Fruit fly (Drosophila melanogaster) whole organism, embryonic: ENCODE measurements around the gene fkh.

ENCODE experiments used
- Atf-2 ChIP-seq: fragments of 200-800 bp; sonication (Bioruptor generic); optimal IDR thresholded peaks from 2 replicates; lab custom pipeline; 2016; ENCODE audit warnings: missing biosample characterization, missing genetic modification characterization
- Bteb2 ChIP-seq: fragments of 200-800 bp; sonication (Bioruptor generic); optimal IDR thresholded peaks from 2 replicates; lab custom pipeline; 2016; ENCODE audit warnings: missing biosample characterization, missing genetic modification characterization
- C15 ChIP-seq: fragments of 200-800 bp; sonication (Bioruptor generic); IDR thresholded peaks from 3 replicates; pipeline ENCODE4 v1.3.6; 2022; ENCODE audit warnings: missing biosample characterization, missing genetic modification characterization
- CG11398 ChIP-seq: fragments of 200-800 bp; sonication (Bioruptor generic); optimal IDR thresholded peaks from 2 replicates; lab custom pipeline; 2016; ENCODE audit warnings: missing biosample characterization, missing genetic modification characterization
- CG12391 ChIP-seq: fragments of 200-800 bp; sonication (Bioruptor generic); optimal IDR thresholded peaks from 3 replicates; lab custom pipeline; 2018; ENCODE audit warnings: missing biosample characterization, mild to moderate bottlenecking, missing genetic modification characterization, moderate library complexity
- CG14860 ChIP-seq: fragments of 200-800 bp; sonication (Bioruptor generic); IDR thresholded peaks from 3 replicates; pipeline ENCODE4 v1.3.6; 2022; ENCODE audit warnings: missing biosample characterization, missing genetic modification characterization; ENCODE audit not compliant: partially characterized antibody
- CG17912 ChIP-seq: fragments of 200-800 bp; sonication (Bioruptor generic); optimal IDR thresholded peaks from 2 replicates; lab custom pipeline; 2018; ENCODE audit warnings: missing biosample characterization, mild to moderate bottlenecking, missing genetic modification characterization
- CG2712 ChIP-seq: fragments of 200-800 bp; optimal IDR thresholded peaks from 3 replicates; lab custom pipeline; 2019; ENCODE audit warnings: missing biosample characterization, mild to moderate bottlenecking, missing genetic modification characterization, moderate library complexity
- CG6272 ChIP-seq: fragments of 200-800 bp; sonication (Bioruptor generic); IDR thresholded peaks from 2 replicates; pipeline ENCODE4 v1.3.6; 2022; ENCODE audit warnings: missing biosample characterization, missing genetic modification characterization
- CG6689 ChIP-seq: fragments of 200-800 bp; sonication (Bioruptor generic); IDR thresholded peaks from 2 replicates; pipeline ENCODE4 v1.3.6; 2022; ENCODE audit warnings: missing biosample characterization, missing genetic modification characterization
- CG6791 ChIP-seq: fragments of 200-800 bp; sonication (Bioruptor generic); IDR thresholded peaks from 3 replicates; pipeline ENCODE4 v1.3.6; 2022; ENCODE audit warnings: missing biosample characterization, missing genetic modification characterization; ENCODE audit not compliant: partially characterized antibody
- CG7372 ChIP-seq: fragments of 200-800 bp; sonication (Bioruptor generic); IDR thresholded peaks from 2 replicates; pipeline ENCODE4 v1.3.6; 2022; ENCODE audit warnings: missing biosample characterization, missing genetic modification characterization
- CG7556 ChIP-seq: fragments of 200-800 bp; sonication (Bioruptor generic); optimal IDR thresholded peaks from 2 replicates; lab custom pipeline; 2017; ENCODE audit warnings: missing biosample characterization, mild to moderate bottlenecking, missing genetic modification characterization
- CG8281 ChIP-seq: fragments of 200-800 bp; sonication (Bioruptor generic); optimal IDR thresholded peaks from 2 replicates; lab custom pipeline; 2018; ENCODE audit warnings: missing biosample characterization, mild to moderate bottlenecking, missing genetic modification characterization, moderate library complexity
- CG9609 ChIP-seq: fragments of 200-800 bp; sonication (Bioruptor generic); optimal IDR thresholded peaks from 3 replicates; lab custom pipeline; 2016; ENCODE audit warnings: missing biosample characterization, missing genetic modification characterization
- CkIIα-i1 ChIP-seq: fragments of 200-800 bp; sonication (Bioruptor generic); IDR thresholded peaks from 2 replicates; pipeline ENCODE4 v1.3.6; 2022; ENCODE audit warnings: missing biosample characterization, missing genetic modification characterization
- Dek ChIP-seq: fragments of 200-800 bp; sonication (Bioruptor generic); optimal IDR thresholded peaks from 3 replicates; lab custom pipeline; 2019; ENCODE audit warnings: missing biosample characterization, mild to moderate bottlenecking, missing genetic modification characterization, moderate library complexity
- Elba2 ChIP-seq: fragments of 200-800 bp; sonication (Bioruptor generic); optimal IDR thresholded peaks from 3 replicates; lab custom pipeline; 2016; ENCODE audit warnings: missing biosample characterization, missing genetic modification characterization
- Ets65A ChIP-seq: fragments of 200-800 bp; sonication (Bioruptor generic); peaks from one replicate; lab custom pipeline; 2016; ENCODE audit warnings: missing biosample characterization, missing genetic modification characterization
- Fer1 ChIP-seq: fragments of 200-800 bp; sonication (Bioruptor generic); optimal IDR thresholded peaks from 2 replicates; lab custom pipeline; 2017; ENCODE audit warnings: missing biosample characterization, mild to moderate bottlenecking, missing genetic modification characterization
- Hey ChIP-seq: fragments of 200-800 bp; sonication (Bioruptor generic); optimal IDR thresholded peaks from 3 replicates; lab custom pipeline; 2018; ENCODE audit warnings: missing biosample characterization, mild to moderate bottlenecking, missing genetic modification characterization
- NFAT ChIP-seq: fragments of 200-800 bp; sonication (Bioruptor generic); IDR thresholded peaks from 2 replicates; pipeline ENCODE4 v1.3.6; 2022; ENCODE audit warnings: missing biosample characterization, missing genetic modification characterization
- Nf-YB ChIP-seq: fragments of 200-800 bp; sonication (Bioruptor generic); optimal IDR thresholded peaks from 3 replicates; lab custom pipeline; 2019; ENCODE audit warnings: missing biosample characterization, mild to moderate bottlenecking, missing genetic modification characterization, moderate library complexity
- Nf-YC ChIP-seq: fragments of 200-800 bp; optimal IDR thresholded peaks from 3 replicates; lab custom pipeline; 2019; ENCODE audit warnings: missing biosample characterization, mild to moderate bottlenecking, missing genetic modification characterization, moderate library complexity
- Oaz ChIP-seq: fragments of 200-800 bp; sonication (Bioruptor generic); IDR thresholded peaks from 2 replicates; pipeline ENCODE4 v1.3.6; 2022; ENCODE audit warnings: missing biosample characterization, missing genetic modification characterization
- Opbp ChIP-seq: fragments of 200-800 bp; sonication (Bioruptor generic); IDR thresholded peaks from 3 replicates; pipeline ENCODE4 v1.3.6; 2022; ENCODE audit warnings: missing biosample characterization, missing genetic modification characterization; ENCODE audit not compliant: partially characterized antibody
- Spps ChIP-seq: fragments of 200-800 bp; sonication (Bioruptor generic); optimal IDR thresholded peaks from 2 replicates; lab custom pipeline; 2018; ENCODE audit warnings: missing biosample characterization, mild to moderate bottlenecking, missing genetic modification characterization
- Sry-β ChIP-seq: fragments of 200-800 bp; sonication (Bioruptor generic); optimal IDR thresholded peaks from 2 replicates; lab custom pipeline; 2018; ENCODE audit warnings: missing biosample characterization, mild to moderate bottlenecking, missing genetic modification characterization, moderate library complexity
- az2 ChIP-seq: fragments of 200-800 bp; sonication (Bioruptor generic); optimal IDR thresholded peaks from 3 replicates; lab custom pipeline; 2016; ENCODE audit warnings: missing biosample characterization, missing genetic modification characterization
- bab2 ChIP-seq: fragments of 200-800 bp; sonication (Bioruptor generic); optimal IDR thresholded peaks from 2 replicates; lab custom pipeline; 2016; ENCODE audit warnings: missing biosample characterization, missing genetic modification characterization
- crol ChIP-seq: fragments of 200-800 bp; sonication (Bioruptor generic); IDR thresholded peaks from 2 replicates; pipeline ENCODE4 v1.3.6; 2022; ENCODE audit warnings: missing biosample characterization, missing genetic modification characterization
- cwo ChIP-seq: fragments of 200-800 bp; sonication (Bioruptor generic); optimal IDR thresholded peaks from 3 replicates; lab custom pipeline; 2017; ENCODE audit warnings: missing biosample characterization, missing genetic modification characterization, mild to moderate bottlenecking, moderate library complexity, missing genetic modification reagents
- dmrt11E ChIP-seq: fragments of 200-800 bp; sonication (Bioruptor generic); optimal IDR thresholded peaks from 3 replicates; lab custom pipeline; 2018; ENCODE audit warnings: missing biosample characterization, mild to moderate bottlenecking, missing genetic modification characterization, moderate library complexity
- dmrt99B ChIP-seq: fragments of 200-800 bp; sonication (Bioruptor generic); optimal IDR thresholded peaks from 2 replicates; lab custom pipeline; 2018; ENCODE audit warnings: missing biosample characterization, mild to moderate bottlenecking, missing genetic modification characterization, moderate library complexity
- fd3F ChIP-seq: fragments of 200-800 bp; sonication (Bioruptor generic); optimal IDR thresholded peaks from 2 replicates; lab custom pipeline; 2018; ENCODE audit warnings: missing biosample characterization, mild to moderate bottlenecking, missing genetic modification characterization, moderate library complexity
- gsb-n ChIP-seq: fragments of 200-800 bp; sonication (Bioruptor generic); optimal IDR thresholded peaks from 3 replicates; lab custom pipeline; 2018; ENCODE audit warnings: missing biosample characterization, mild to moderate bottlenecking, missing genetic modification characterization
- inv ChIP-seq: fragments of 200-800 bp; sonication (Bioruptor generic); IDR thresholded peaks from 2 replicates; pipeline ENCODE4 v1.3.6; 2022; ENCODE audit warnings: missing biosample characterization, missing genetic modification characterization; ENCODE audit not compliant: partially characterized antibody
- oc ChIP-seq: fragments of 200-800 bp; sonication (Bioruptor generic); optimal IDR thresholded peaks from 2 replicates; lab custom pipeline; 2018; ENCODE audit warnings: missing biosample characterization, mild to moderate bottlenecking, missing genetic modification characterization, moderate library complexity
- phol ChIP-seq: fragments of 200-800 bp; sonication (Bioruptor generic); optimal IDR thresholded peaks from 3 replicates; lab custom pipeline; 2018; ENCODE audit warnings: missing biosample characterization, mild to moderate bottlenecking, missing genetic modification characterization, moderate library complexity
- pnt ChIP-seq: fragments of 200-800 bp; sonication (Bioruptor generic); optimal IDR thresholded peaks from 3 replicates; lab custom pipeline; 2016; ENCODE audit warnings: missing biosample characterization, missing genetic modification characterization
- pros ChIP-seq: fragments of 200-800 bp; sonication (Bioruptor generic); optimal IDR thresholded peaks from 3 replicates; lab custom pipeline; 2019; ENCODE audit warnings: missing biosample characterization, mild to moderate bottlenecking, missing genetic modification characterization, moderate library complexity
- run ChIP-seq: fragments of 200-800 bp; sonication (Bioruptor generic); optimal IDR thresholded peaks from 3 replicates; lab custom pipeline; 2018; ENCODE audit warnings: missing biosample characterization, mild to moderate bottlenecking, missing genetic modification characterization
- sens ChIP-seq: fragments of 200-800 bp; sonication (Bioruptor generic); peaks from one replicate; lab custom pipeline; 2016; ENCODE audit warnings: missing biosample characterization, missing genetic modification characterization
- sima ChIP-seq: fragments of 200-800 bp; sonication (Bioruptor generic); optimal IDR thresholded peaks from 2 replicates; lab custom pipeline; 2016; ENCODE audit warnings: missing biosample characterization, missing genetic modification characterization
- tio ChIP-seq: fragments of 200-800 bp; sonication (Bioruptor generic); optimal IDR thresholded peaks from 2 replicates; lab custom pipeline; 2017; ENCODE audit warnings: missing biosample characterization, missing genetic modification characterization, inconsistent platforms
- ttk ChIP-seq: fragments of 200-800 bp; sonication (Bioruptor generic); IDR thresholded peaks from 2 replicates; pipeline ENCODE4 v2.1.2; 2022; ENCODE audit warnings: missing biosample characterization, missing genetic modification characterization
- wdn ChIP-seq: fragments of 200-800 bp; sonication (Bioruptor generic); IDR thresholded peaks from 2 replicates; pipeline ENCODE4 v1.3.6; 2022; ENCODE audit warnings: missing biosample characterization, missing genetic modification characterization
- wor ChIP-seq: fragments of 200-800 bp; sonication (Bioruptor generic); IDR thresholded peaks from 2 replicates; pipeline ENCODE4 v1.3.6; 2022; ENCODE audit warnings: missing biosample characterization, missing genetic modification characterization
- z ChIP-seq: fragments of 200-800 bp; sonication (Bioruptor generic); IDR thresholded peaks from 3 replicates; pipeline ENCODE4 v1.3.6; 2022; ENCODE audit warnings: missing biosample characterization, missing genetic modification characterization

The fkh gene

DNA sequence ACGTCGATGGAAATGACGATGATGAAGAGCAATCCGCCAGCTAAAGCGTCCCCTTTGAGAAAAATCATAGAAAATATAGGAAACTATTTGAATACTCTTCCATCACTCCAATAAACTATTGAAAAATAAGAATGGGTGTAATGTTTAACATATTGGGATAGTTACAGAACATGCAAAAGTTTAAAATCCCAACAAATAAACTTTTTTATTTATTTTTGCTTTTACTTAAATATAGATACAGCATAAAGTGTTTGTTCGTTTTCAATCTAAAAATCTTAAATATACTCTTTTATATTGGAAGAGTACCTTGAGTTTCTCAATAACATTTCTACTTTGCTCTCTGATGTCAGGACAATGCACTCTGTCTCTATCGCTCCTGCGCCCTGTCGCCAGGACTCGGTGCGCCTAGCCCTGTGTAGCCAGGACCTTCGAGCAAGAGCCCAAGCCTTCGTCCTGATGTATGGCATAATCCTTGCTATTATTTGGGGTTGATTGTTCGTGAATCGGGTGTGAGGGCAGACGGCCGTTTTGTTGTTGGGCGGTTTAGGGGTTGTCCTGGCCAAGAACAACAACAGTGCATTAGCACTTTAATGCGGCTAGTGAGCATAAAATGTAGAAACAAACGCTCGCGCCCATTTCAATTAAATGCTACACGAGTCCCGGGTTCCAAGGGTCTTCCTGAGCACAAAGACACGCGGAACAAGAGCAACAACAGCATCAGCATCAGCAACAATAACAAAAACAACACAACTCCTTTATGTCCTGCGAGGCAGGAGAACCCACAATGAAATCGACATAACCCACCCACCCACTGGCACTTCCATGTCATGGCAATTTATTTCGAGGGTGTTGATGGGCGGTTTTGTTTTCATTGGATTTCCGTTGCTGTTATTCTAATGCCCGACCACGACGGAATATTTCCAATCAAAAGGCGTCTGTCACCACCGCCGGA is 12.1 kb downstream of the fkh start (continued):
- TF ChIP-seq crol (GFP tag; lab: Robert Waterston, UW) = no peak
- TF ChIP-seq CG7556 (GFP tag; lab: Kevin White, UChicago) = peak; percentile 29
- no peak for TF ChIP-seq Elba2 (GFP tag; lab: Kevin White, UChicago)
- TF ChIP-seq pnt (GFP tag; lab: Kevin White, UChicago) = no peak
- TF ChIP-seq CG14860 = no peak
- no peak for TF ChIP-seq inv
- peak; percentile 68 for TF ChIP-seq sens (GFP tag; lab: Kevin White, UChicago)
- TF ChIP-seq C15 (GFP tag; lab: Robert Waterston, UW) = no peak
- TF ChIP-seq CG6689 (GFP tag; lab: Robert Waterston, UW) = no peak
- no peak for TF ChIP-seq Spps (tag; lab: Kevin White, UChicago)
- peak; percentile 1 for TF ChIP-seq Nf-YC
- peak; percentile 89 for TF ChIP-seq pros (GFP tag; lab: Kevin White, UChicago)
- TF ChIP-seq Opbp = no peak
- no peak for TF ChIP-seq CG7372 (GFP tag; lab: Robert Waterston, UW)
- TF ChIP-seq Fer1 (GFP tag; lab: Kevin White, UChicago) = no peak
- no peak for TF ChIP-seq wor (GFP tag; lab: Robert Waterston, UW)
- no peak for TF ChIP-seq CG6272 (GFP tag; lab: Robert Waterston, UW)
- TF ChIP-seq az2 (GFP tag; lab: Kevin White, UChicago) = no peak
- peak; percentile 72 for TF ChIP-seq Hey (tag; lab: Kevin White, UChicago)
- no peak for TF ChIP-seq CG17912 (GFP tag; lab: Kevin White, UChicago)
- TF ChIP-seq Oaz (GFP tag; lab: Robert Waterston, UW) = no peak
- TF ChIP-seq fd3F (GFP tag; lab: Kevin White, UChicago) = no peak
- TF ChIP-seq CG2712 (tag; lab: Kevin White, UChicago) = peak; percentile 31
- no peak for TF ChIP-seq dmrt11E (tag; lab: Kevin White, UChicago)
- peak; percentile 35 for TF ChIP-seq Nf-YB (GFP tag; lab: Kevin White, UChicago)
- TF ChIP-seq Bteb2 (GFP tag; lab: Kevin White, UChicago) = no peak
- TF ChIP-seq Atf-2 (GFP tag; lab: Kevin White, UChicago) = no peak
- TF ChIP-seq CkIIα-i1 (GFP tag; lab: Robert Waterston, UW) = no peak
- TF ChIP-seq sima (GFP tag; lab: Kevin White, UChicago) = no peak
- TF ChIP-seq phol (tag; lab: Kevin White, UChicago) = peak; percentile 19
- TF ChIP-seq z (GFP tag; lab: Robert Waterston, UW) = no peak
- TF ChIP-seq CG8281 (tag; lab: Kevin White, UChicago) = no peak
- TF ChIP-seq Dek (tag; lab: Kevin White, UChicago) = no peak
- TF ChIP-seq Sry-β (GFP tag; lab: Kevin White, UChicago) = no peak
- no peak for TF ChIP-seq cwo
- TF ChIP-seq bab2 (GFP tag; lab: Kevin White, UChicago) = no peak
- peak; percentile 2 for TF ChIP-seq CG12391 (tag; lab: Kevin White, UChicago)
- no peak for TF ChIP-seq CG11398 (GFP tag; lab: Kevin White, UChicago)
- no peak for TF ChIP-seq wdn (GFP tag; lab: Robert Waterston, UW)
- TF ChIP-seq Ets65A = peak; percentile 86
- peak; percentile 33 for TF ChIP-seq dmrt99B (tag; lab: Kevin White, UChicago)
- no peak for TF ChIP-seq CG9609 (GFP tag; lab: Kevin White, UChicago)
- TF ChIP-seq oc = peak; percentile 70
- TF ChIP-seq CG6791 (GFP tag; lab: Robert Waterston, UW) = no peak
- TF ChIP-seq tio (GFP tag; lab: Kevin White, UChicago) = no peak
- no peak for TF ChIP-seq ttk (GFP tag; lab: Robert Waterston, UW)
- peak; percentile 55 for TF ChIP-seq gsb-n
- TF ChIP-seq NFAT = no peak
- TF ChIP-seq run (tag; lab: Kevin White, UChicago) = peak; percentile 27
